Fruit fly (Drosophila melanogaster) Kc167 (cell line): ENCODE results near the gene CG11398.

Experiments used
- Myc ChIP-seq: fragments of >200 bp; optimal IDR thresholded peaks from 2 replicates; lab custom pipeline; 2017; ENCODE audit warnings: missing external identifiers
- Sin3A ChIP-seq: fragments of >200 bp; optimal IDR thresholded peaks from 2 replicates; lab custom pipeline; 2018; ENCODE audit warnings: missing external identifiers
- h ChIP-seq: fragments of >200 bp; optimal IDR thresholded peaks from 3 replicates; lab custom pipeline; 2018; ENCODE audit warnings: missing external identifiers
- insv ChIP-seq: fragments of >200 bp; optimal IDR thresholded peaks from 3 replicates; lab custom pipeline; 2018; ENCODE audit warnings: missing external identifiers
- psq ChIP-seq: fragments of >200 bp; optimal IDR thresholded peaks from 2 replicates; lab custom pipeline; 2017; ENCODE audit warnings: missing external identifiers
- ttk ChIP-seq: sonication (Bioruptor generic); optimal IDR thresholded peaks from 2 replicates; lab custom pipeline; 2017; ENCODE audit warnings: missing external identifiers

CG11398 gene

dm6 chrX:1206437-1206836, 8.5 kb downstream of the CG11398 start, which contains the start of gene CG14624:
Gene CG14624 (plus strand): TSS chrX:1206737.
- no peak for TF ChIP-seq Sin3A (lab: Kevin White, UChicago)
- TF ChIP-seq Myc (lab: Kevin White, UChicago) = no peak
- no peak for TF ChIP-seq h (lab: Kevin White, UChicago)
- TF ChIP-seq ttk (lab: Kevin White, UChicago) = no peak
- no peak for TF ChIP-seq psq (lab: Kevin White, UChicago)
- TF ChIP-seq insv (lab: Kevin White, UChicago) = no peak

dm6 chrX:1203477-1203876, 11.5 kb downstream of the CG11398 start, which contains the start of gene CG11381:
Gene CG11381 (plus strand): TSS chrX:1203777.
- TF ChIP-seq insv (lab: Kevin White, UChicago) = no peak
- no peak for TF ChIP-seq ttk (lab: Kevin White, UChicago)
- no peak for TF ChIP-seq Sin3A (lab: Kevin White, UChicago)
- TF ChIP-seq psq (lab: Kevin White, UChicago) = no peak
- no peak for TF ChIP-seq Myc (lab: Kevin White, UChicago)
- TF ChIP-seq h (lab: Kevin White, UChicago) = no peak

- TF ChIP-seq ttk (lab: Kevin White, UChicago) (no peak), Sin3A (lab: Kevin White, UChicago) (no peak), insv (lab: Kevin White, UChicago) (no peak), h (lab: Kevin White, UChicago) (no peak), Myc (lab: Kevin White, UChicago) (no peak), psq (lab: Kevin White, UChicago) (no peak)
Measured at dm6 chrX:1199246-1199645, 15.7 kb downstream of the CG11398 start, which contains the start of gene CG14625. Gene CG14625 (plus strand): TSS chrX:1199546.

dm6 chrX:1197862-1198261, 17.1 kb downstream of the CG11398 start:
- TF ChIP-seq Myc (lab: Kevin White, UChicago) = no peak
- no peak for TF ChIP-seq Sin3A (lab: Kevin White, UChicago)
- no peak for TF ChIP-seq ttk (lab: Kevin White, UChicago)
- no peak for TF ChIP-seq insv (lab: Kevin White, UChicago)
- no peak for TF ChIP-seq h (lab: Kevin White, UChicago)
- TF ChIP-seq psq (lab: Kevin White, UChicago) = no peak

- TF ChIP-seq psq (lab: Kevin White, UChicago) (no peak), h (lab: Kevin White, UChicago) (no peak), ttk (lab: Kevin White, UChicago) (no peak), Sin3A (lab: Kevin White, UChicago) (no peak), insv (lab: Kevin White, UChicago) (no peak), Myc (lab: Kevin White, UChicago) (no peak)
Measured at dm6 chrX:1191008-1191407, 23.9 kb downstream of the CG11398 start, which contains the start of gene CG11380. Gene CG11380 (plus strand): TSS chrX:1191308.

- TF ChIP-seq Sin3A (lab: Kevin White, UChicago) (no peak), Myc (lab: Kevin White, UChicago) (no peak), psq (lab: Kevin White, UChicago) (no peak), insv (lab: Kevin White, UChicago) (no peak), h (lab: Kevin White, UChicago) (no peak), ttk (lab: Kevin White, UChicago) (no peak)
Measured at dm6 chrX:1184478-1184877, 30.5 kb downstream of the CG11398 start, which contains the start of gene CG14626. Gene CG14626 (plus strand): TSS chrX:1184778.

dm6 chrX:1183742-1184141, 31.2 kb downstream of the CG11398 start:
- no peak for TF ChIP-seq h (lab: Kevin White, UChicago)
- TF ChIP-seq Sin3A (lab: Kevin White, UChicago) = no peak
- TF ChIP-seq ttk (lab: Kevin White, UChicago) = no peak
- TF ChIP-seq Myc (lab: Kevin White, UChicago) = no peak
- no peak for TF ChIP-seq insv (lab: Kevin White, UChicago)

- TF ChIP-seq h (lab: Kevin White, UChicago) = no peak
- TF ChIP-seq Sin3A (lab: Kevin White, UChicago) = no peak
- no peak for TF ChIP-seq insv (lab: Kevin White, UChicago)
- no peak for TF ChIP-seq ttk (lab: Kevin White, UChicago)
- no peak for TF ChIP-seq Myc (lab: Kevin White, UChicago)
- no peak for TF ChIP-seq psq (lab: Kevin White, UChicago)
Measured at dm6 chrX:1181320-1181719, 33.6 kb downstream of the CG11398 start, which contains the start of gene CG14627. Gene CG14627 (plus strand): TSS chrX:1181620.

- no peak for TF ChIP-seq ttk (lab: Kevin White, UChicago)
- no peak for TF ChIP-seq psq (lab: Kevin White, UChicago)
- TF ChIP-seq Sin3A (lab: Kevin White, UChicago) = no peak
- no peak for TF ChIP-seq Myc (lab: Kevin White, UChicago)
Measured at dm6 chrX:1180865-1181264, 34.1 kb downstream of the CG11398 start.

- TF ChIP-seq ttk (lab: Kevin White, UChicago) (no peak), h (lab: Kevin White, UChicago) (no peak), insv (lab: Kevin White, UChicago) (no peak), psq (lab: Kevin White, UChicago) (no peak), Sin3A (lab: Kevin White, UChicago) (no peak), Myc (lab: Kevin White, UChicago) (no peak)
Measured at dm6 chrX:1179865-1180264, 35.1 kb downstream of the CG11398 start, which contains the start of gene CG11379. Gene CG11379 (plus strand): TSS chrX:1180165.

- TF ChIP-seq ttk (lab: Kevin White, UChicago) (no peak), Sin3A (lab: Kevin White, UChicago) (no peak), insv (lab: Kevin White, UChicago) (no peak), psq (lab: Kevin White, UChicago) (no peak), h (lab: Kevin White, UChicago) (no peak)
Measured at dm6 chrX:1175993-1176392, 39.0 kb downstream of the CG11398 start, which contains the start of gene CG11384. Gene CG11384 (minus strand): TSS chrX:1176035.
